Fruit fly (Drosophila melanogaster) Kc167 (cell line): ENCODE results near the gene CAH7.

Experiments used
- Myc ChIP-seq: fragments of >200 bp; optimal IDR thresholded peaks from 2 replicates; lab custom pipeline; 2017; ENCODE audit warnings: missing external identifiers
- Sin3A ChIP-seq: fragments of >200 bp; optimal IDR thresholded peaks from 2 replicates; lab custom pipeline; 2018; ENCODE audit warnings: missing external identifiers

DNA sequence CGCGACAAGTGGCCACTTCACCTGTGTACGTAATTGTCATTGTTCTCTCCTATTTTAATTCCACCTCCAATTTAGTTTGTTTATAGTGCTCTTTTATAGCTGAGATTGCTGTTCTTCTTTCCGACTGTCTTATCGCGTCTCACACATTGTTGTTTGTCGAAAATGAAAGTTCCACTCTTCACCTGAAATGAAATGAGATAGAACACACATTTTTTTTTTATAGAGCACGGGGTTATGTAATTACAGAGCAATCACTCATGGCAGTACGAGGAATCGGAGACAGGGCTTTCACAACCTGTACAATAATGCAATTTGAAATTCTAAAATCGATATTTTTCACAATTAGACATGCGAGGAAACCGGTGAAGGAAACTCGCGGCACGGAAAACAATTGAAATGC is 55.2 kb downstream of the CAH7 start:
- TF ChIP-seq Myc (lab: Kevin White, UChicago) (no peak), Sin3A (no peak)
